Fruit fly (Drosophila melanogaster) whole organism, embryonic: ENCODE measurements around the gene fbl.

Experiments used
- Abd-B ChIP-seq: fragments of 200-800 bp; sonication (Bioruptor generic); optimal IDR thresholded peaks from 2 replicates; lab custom pipeline; 2018; ENCODE audit warnings: missing biosample characterization, mild to moderate bottlenecking, missing genetic modification characterization, moderate library complexity
- Aef1 ChIP-seq: fragments of 200-800 bp; sonication (Bioruptor generic); IDR thresholded peaks from 3 replicates; pipeline ENCODE4 v1.3.6; 2022; ENCODE audit warnings: missing biosample characterization, missing genetic modification characterization
- BEAF-32 ChIP-seq: fragments of 200-800 bp; sonication (Bioruptor generic); optimal IDR thresholded peaks from 3 replicates; lab custom pipeline; 2017; ENCODE audit warnings: missing biosample characterization, missing genetic modification characterization, mild to moderate bottlenecking, moderate library complexity, missing genetic modification reagents
- CG11456 ChIP-seq: fragments of 200-800 bp; sonication (Bioruptor generic); IDR thresholded peaks from 3 replicates; pipeline ENCODE4 v1.3.6; 2022; ENCODE audit warnings: missing biosample characterization, missing genetic modification characterization
- CG12219 ChIP-seq: fragments of 200-800 bp; sonication (Bioruptor generic); optimal IDR thresholded peaks from 3 replicates; lab custom pipeline; 2018; ENCODE audit warnings: missing biosample characterization, mild to moderate bottlenecking, missing genetic modification characterization
- CG12391 ChIP-seq: fragments of 200-800 bp; sonication (Bioruptor generic); optimal IDR thresholded peaks from 3 replicates; lab custom pipeline; 2018; ENCODE audit warnings: missing biosample characterization, mild to moderate bottlenecking, missing genetic modification characterization, moderate library complexity
- CG15011 ChIP-seq: fragments of 200-800 bp; sonication (Bioruptor generic); optimal IDR thresholded peaks from 3 replicates; lab custom pipeline; 2018; ENCODE audit warnings: missing biosample characterization, mild to moderate bottlenecking, missing genetic modification characterization
- CG1647 ChIP-seq: fragments of 200-800 bp; sonication (Bioruptor generic); optimal IDR thresholded peaks from 3 replicates; lab custom pipeline; 2016; ENCODE audit warnings: missing biosample characterization, missing genetic modification characterization
- CG17186 ChIP-seq: fragments of 200-800 bp; sonication (Bioruptor generic); optimal IDR thresholded peaks from 3 replicates; lab custom pipeline; 2017; ENCODE audit warnings: missing biosample characterization, missing genetic modification reagents, missing genetic modification characterization
- CG17912 ChIP-seq: fragments of 200-800 bp; sonication (Bioruptor generic); optimal IDR thresholded peaks from 2 replicates; lab custom pipeline; 2018; ENCODE audit warnings: missing biosample characterization, mild to moderate bottlenecking, missing genetic modification characterization
- CG18262 ChIP-seq: fragments of 200-800 bp; optimal IDR thresholded peaks from 3 replicates; lab custom pipeline; 2019; ENCODE audit warnings: missing biosample characterization, mild to moderate bottlenecking, missing genetic modification characterization, moderate library complexity
- CG1832 ChIP-seq: fragments of 200-800 bp; sonication (Bioruptor generic); optimal IDR thresholded peaks from 2 replicates; lab custom pipeline; 2017; ENCODE audit warnings: missing biosample characterization, mild to moderate bottlenecking, missing genetic modification characterization, inconsistent platforms
- CG18476 ChIP-seq: fragments of 200-800 bp; sonication (Bioruptor generic); optimal IDR thresholded peaks from 2 replicates; lab custom pipeline; 2016; ENCODE audit warnings: missing biosample characterization, mild to moderate bottlenecking, missing genetic modification characterization
- CG2199 ChIP-seq: fragments of 200-800 bp; sonication (Bioruptor generic); IDR thresholded peaks from 3 replicates; pipeline ENCODE4 v1.3.6; 2022; ENCODE audit warnings: missing biosample characterization, missing genetic modification characterization
- CG31441 ChIP-seq: fragments of 200-800 bp; sonication (Bioruptor generic); IDR thresholded peaks from 2 replicates; pipeline ENCODE4 v1.3.6; 2022; ENCODE audit warnings: missing biosample characterization, missing genetic modification characterization
- CG3407 ChIP-seq: fragments of 200-800 bp; sonication (Bioruptor generic); optimal IDR thresholded peaks from 2 replicates; lab custom pipeline; 2018; ENCODE audit warnings: missing biosample characterization, mild to moderate bottlenecking, missing genetic modification characterization
- CG6689 ChIP-seq: fragments of 200-800 bp; sonication (Bioruptor generic); IDR thresholded peaks from 2 replicates; pipeline ENCODE4 v1.3.6; 2022; ENCODE audit warnings: missing biosample characterization, missing genetic modification characterization
- CG7372 ChIP-seq: fragments of 200-800 bp; sonication (Bioruptor generic); IDR thresholded peaks from 2 replicates; pipeline ENCODE4 v1.3.6; 2022; ENCODE audit warnings: missing biosample characterization, missing genetic modification characterization
- CG7928 ChIP-seq: fragments of 200-800 bp; sonication (Bioruptor generic); optimal IDR thresholded peaks from 2 replicates; lab custom pipeline; 2017; ENCODE audit warnings: missing biosample characterization, mild to moderate bottlenecking, missing genetic modification characterization
- CG8290 ChIP-seq, 3 experiments: fragments of 200-800 bp; sonication (Bioruptor generic); optimal IDR thresholded peaks; 2 replicates each; lab custom pipeline; 2016 to 2019; ENCODE audit warnings: missing biosample characterization in 3 of 3, missing genetic modification characterization in 3 of 3, mild to moderate bottlenecking in 2 of 3, moderate library complexity in 1 of 3
- CG8924 ChIP-seq: fragments of 200-800 bp; optimal IDR thresholded peaks from 3 replicates; lab custom pipeline; 2019; ENCODE audit warnings: missing biosample characterization, mild to moderate bottlenecking, missing genetic modification characterization, moderate library complexity
- Dfd ChIP-seq, 2 experiments: fragments of >200 bp; optimal IDR thresholded peaks; 2 replicates each; lab custom pipeline; 2017; ENCODE audit warnings: missing biosample characterization in 2 of 2, missing genetic modification characterization in 2 of 2
- HLHmδ ChIP-seq: fragments of 200-800 bp; sonication (Bioruptor generic); optimal IDR thresholded peaks from 2 replicates; lab custom pipeline; 2018; ENCODE audit warnings: missing biosample characterization, mild to moderate bottlenecking, missing genetic modification characterization, moderate library complexity
- HmgD ChIP-seq: fragments of 200-800 bp; sonication (Bioruptor generic); optimal IDR thresholded peaks from 3 replicates; lab custom pipeline; 2016; ENCODE audit warnings: missing biosample characterization, missing genetic modification characterization
- Nf-YB ChIP-seq: fragments of 200-800 bp; sonication (Bioruptor generic); optimal IDR thresholded peaks from 3 replicates; lab custom pipeline; 2019; ENCODE audit warnings: missing biosample characterization, mild to moderate bottlenecking, missing genetic modification characterization, moderate library complexity
- Oli ChIP-seq: fragments of 200-800 bp; sonication (Bioruptor generic); optimal IDR thresholded peaks from 2 replicates; lab custom pipeline; 2018; ENCODE audit warnings: missing biosample characterization, mild to moderate bottlenecking, missing genetic modification characterization, moderate library complexity
- Opbp ChIP-seq: fragments of 200-800 bp; sonication (Bioruptor generic); IDR thresholded peaks from 3 replicates; pipeline ENCODE4 v1.3.6; 2022; ENCODE audit warnings: missing biosample characterization, missing genetic modification characterization; ENCODE audit not compliant: partially characterized antibody
- Sin3A ChIP-seq: fragments of >200 bp; optimal IDR thresholded peaks from 2 replicates; lab custom pipeline; 2018
- ac ChIP-seq: fragments of 200-800 bp; sonication (Bioruptor generic); optimal IDR thresholded peaks from 3 replicates; lab custom pipeline; 2017; ENCODE audit warnings: missing biosample characterization, mild to moderate bottlenecking, missing genetic modification characterization
- bsh ChIP-seq, 2 experiments: fragments of 200-800 bp; sonication (Bioruptor generic); optimal IDR thresholded peaks; 2 replicates each; lab custom pipeline; 2017 to 2018; ENCODE audit warnings: mild to moderate bottlenecking in 2 of 2, missing biosample characterization in 2 of 2, missing genetic modification characterization in 2 of 2, moderate library complexity in 1 of 2
- caup ChIP-seq: fragments of 200-800 bp; sonication (Bioruptor generic); optimal IDR thresholded peaks from 3 replicates; lab custom pipeline; 2017; ENCODE audit warnings: missing biosample characterization, mild to moderate bottlenecking, missing genetic modification characterization, moderate library complexity; ENCODE audit not compliant: severe bottlenecking
- dati ChIP-seq: fragments of 200-800 bp; sonication (Bioruptor generic); IDR thresholded peaks from 2 replicates; pipeline ENCODE4 v1.3.6; 2022; ENCODE audit warnings: missing biosample characterization, missing genetic modification characterization
- en ChIP-seq: fragments of 200-800 bp; sonication (Bioruptor generic); optimal IDR thresholded peaks from 2 replicates; lab custom pipeline; 2016; ENCODE audit warnings: missing biosample characterization, missing genetic modification characterization
- fd3F ChIP-seq: fragments of 200-800 bp; sonication (Bioruptor generic); optimal IDR thresholded peaks from 2 replicates; lab custom pipeline; 2018; ENCODE audit warnings: missing biosample characterization, mild to moderate bottlenecking, missing genetic modification characterization, moderate library complexity
- gro ChIP-seq: fragments of 200-800 bp; sonication (Bioruptor generic); optimal IDR thresholded peaks from 2 replicates; lab custom pipeline; 2016; ENCODE audit warnings: missing biosample characterization, missing genetic modification characterization
- klu ChIP-seq: fragments of 200-800 bp; sonication (Bioruptor generic); IDR thresholded peaks from 2 replicates; pipeline ENCODE4 v1.3.6; 2022; ENCODE audit warnings: missing biosample characterization, missing genetic modification characterization
- lmd ChIP-seq: fragments of 200-800 bp; sonication (Bioruptor generic); IDR thresholded peaks from 2 replicates; pipeline ENCODE4 v1.3.6; 2022; ENCODE audit warnings: missing biosample characterization, missing genetic modification characterization
- mirr ChIP-seq: fragments of 200-800 bp; sonication (Bioruptor generic); optimal IDR thresholded peaks from 3 replicates; lab custom pipeline; 2018; ENCODE audit warnings: missing biosample characterization, mild to moderate bottlenecking, missing genetic modification characterization
- p53 ChIP-seq: fragments of 200-800 bp; sonication (Bioruptor generic); optimal IDR thresholded peaks from 2 replicates; lab custom pipeline; 2016; ENCODE audit warnings: missing biosample characterization, missing genetic modification characterization
- pfk ChIP-seq: fragments of 200-800 bp; sonication (Bioruptor generic); optimal IDR thresholded peaks from 2 replicates; lab custom pipeline; 2018; ENCODE audit warnings: missing biosample characterization, mild to moderate bottlenecking, missing genetic modification characterization, moderate library complexity
- pum ChIP-seq: fragments of 200-800 bp; sonication (Bioruptor generic); optimal IDR thresholded peaks from 2 replicates; lab custom pipeline; 2016; ENCODE audit warnings: missing biosample characterization, missing genetic modification characterization
- salm ChIP-seq: fragments of 200-800 bp; sonication (Bioruptor generic); optimal IDR thresholded peaks from 2 replicates; lab custom pipeline; 2018; ENCODE audit warnings: missing biosample characterization, mild to moderate bottlenecking, missing genetic modification characterization
- sd ChIP-seq: fragments of 200-800 bp; sonication (Bioruptor generic); optimal IDR thresholded peaks from 3 replicates; lab custom pipeline; 2018; ENCODE audit warnings: missing biosample characterization, mild to moderate bottlenecking, missing genetic modification characterization, moderate library complexity
- sens-2 ChIP-seq: fragments of 200-800 bp; sonication (Bioruptor generic); IDR thresholded peaks from 2 replicates; pipeline ENCODE4 v1.3.6; 2022; ENCODE audit warnings: missing biosample characterization, missing genetic modification characterization
- shn ChIP-seq: fragments of 200-800 bp; sonication (Bioruptor generic); optimal IDR thresholded peaks from 3 replicates; lab custom pipeline; 2016; ENCODE audit warnings: missing biosample characterization, missing genetic modification characterization
- tin ChIP-seq: fragments of 200-800 bp; sonication (Bioruptor generic); optimal IDR thresholded peaks from 3 replicates; lab custom pipeline; 2016; ENCODE audit warnings: missing biosample characterization, missing genetic modification characterization
- tio ChIP-seq: fragments of 200-800 bp; sonication (Bioruptor generic); optimal IDR thresholded peaks from 2 replicates; lab custom pipeline; 2017; ENCODE audit warnings: missing biosample characterization, missing genetic modification characterization, inconsistent platforms
- zfh1 ChIP-seq: fragments of 200-800 bp; sonication (Bioruptor generic); IDR thresholded peaks from 3 replicates; pipeline ENCODE4 v1.3.6; 2022; ENCODE audit warnings: missing biosample characterization, missing genetic modification characterization

The fbl gene

dm6 chr3L:20401026-20401912, 17.0 kb downstream of the fbl start, which contains the start of gene trbl (continued):
- TF ChIP-seq CG18262 (tag; lab: Kevin White, UChicago): no peak
- TF ChIP-seq lmd (GFP tag; lab: Robert Waterston, UW): no peak
- no peak for TF ChIP-seq klu
- TF ChIP-seq Opbp (GFP tag; lab: Robert Waterston, UW): peak; percentile 86; the same call in 2 of the 3 replicates
- no peak for TF ChIP-seq Oli
- TF ChIP-seq CG12391 (tag; lab: Kevin White, UChicago): no peak
- TF ChIP-seq CG17186 (GFP tag; lab: Kevin White, UChicago): no peak
- no peak for TF ChIP-seq p53 (GFP tag; lab: Kevin White, UChicago)
- TF ChIP-seq ac (GFP tag; lab: Kevin White, UChicago): peak; percentile 11
- peak; percentile 54 for TF ChIP-seq mirr
- no peak for TF ChIP-seq fd3F (GFP tag; lab: Kevin White, UChicago)
- no peak for TF ChIP-seq sens-2
- TF ChIP-seq Abd-B (GFP tag; lab: Kevin White, UChicago): no peak
- no peak for TF ChIP-seq CG6689 (GFP tag; lab: Robert Waterston, UW)
- peak; percentile 52 for TF ChIP-seq pfk
- TF ChIP-seq CG1647 (GFP tag; lab: Kevin White, UChicago): no peak
- TF ChIP-seq pum (GFP tag; lab: Kevin White, UChicago): no peak
- TF ChIP-seq CG17912 (GFP tag; lab: Kevin White, UChicago): no peak
- TF ChIP-seq tin (GFP tag; lab: Kevin White, UChicago): no peak
- TF ChIP-seq CG1832 (GFP tag; lab: Kevin White, UChicago): peak; percentile 97
- TF ChIP-seq sd (tag; lab: Kevin White, UChicago): peak; percentile 99
- no peak for TF ChIP-seq tio (GFP tag; lab: Kevin White, UChicago)
- 0 out of 2 replicates have a peak, but pooled peaks have one; percentile 34 for TF ChIP-seq dati
- TF ChIP-seq en: no peak
- TF ChIP-seq bsh (GFP tag; optimal IDR thresholded peaks at IDR 0.05; lab: Kevin White, UChicago): no peak
- no peak for TF ChIP-seq Aef1 (GFP tag; lab: Robert Waterston, UW)
- TF ChIP-seq CG8924 (tag; lab: Kevin White, UChicago): peak; percentile 70
- no peak for TF ChIP-seq CG11456 (GFP tag; lab: Robert Waterston, UW)
- TF ChIP-seq CG18476 (GFP tag; lab: Kevin White, UChicago): no peak
- TF ChIP-seq gro (GFP tag; lab: Kevin White, UChicago): no peak
- peak; percentile 60 for TF ChIP-seq HLHmδ (GFP tag; lab: Kevin White, UChicago)
- TF ChIP-seq BEAF-32: peak; percentile 5
- TF ChIP-seq CG7928 (GFP tag; lab: Kevin White, UChicago): no peak
- TF ChIP-seq caup (GFP tag; lab: Kevin White, UChicago): peak; percentile 28
- TF ChIP-seq HmgD (GFP tag; lab: Kevin White, UChicago): peak; percentile 58
- no peak for TF ChIP-seq shn (GFP tag; lab: Kevin White, UChicago)
- peak; percentile 43 for TF ChIP-seq CG8290 (GFP tag; optimal IDR thresholded peaks at IDR 0.05; lab: Kevin White, UChicago)
- TF ChIP-seq CG8290 (tag; optimal IDR thresholded peaks at IDR 0.05; lab: Kevin White, UChicago): peak; percentile 44 to 64
- no peak for TF ChIP-seq Sin3A (lab: Kevin White, UChicago)
- TF ChIP-seq zfh1 (GFP tag; lab: Robert Waterston, UW): no peak
- TF ChIP-seq CG31441: peak; percentile 20; the same call in 1 of the 2 replicates
- peak; percentile 18 for TF ChIP-seq CG12219 (GFP tag; lab: Kevin White, UChicago)
- TF ChIP-seq Nf-YB (GFP tag; lab: Kevin White, UChicago): peak; percentile 33
- TF ChIP-seq Dfd (GFP tag; optimal IDR thresholded peaks at IDR 0.05; lab: Kevin White, UChicago): no peak
- TF ChIP-seq CG15011: no peak
- peak; percentile 24 for TF ChIP-seq CG3407 (GFP tag; lab: Kevin White, UChicago)
- TF ChIP-seq CG7372 (GFP tag; lab: Robert Waterston, UW): no peak
- peak; percentile 79; the same call in 1 of the 3 replicates for TF ChIP-seq CG2199 (GFP tag; lab: Robert Waterston, UW)
- peak; percentile 57 for TF ChIP-seq salm (tag; lab: Kevin White, UChicago)
